Fruit fly (Drosophila melanogaster) whole organism, embryonic: Measurements from ENCODE around the gene CG15891.

ENCODE experiments used
- Atf-2 ChIP-seq: fragments of 200-800 bp; sonication (Bioruptor generic); optimal IDR thresholded peaks from 2 replicates; lab custom pipeline; 2016; ENCODE audit warnings: missing biosample characterization, missing genetic modification characterization
- CG10543 ChIP-seq: fragments of 200-800 bp; sonication (Bioruptor generic); optimal IDR thresholded peaks from 3 replicates; lab custom pipeline; 2017; ENCODE audit warnings: missing biosample characterization, mild to moderate bottlenecking, missing genetic modification characterization, moderate library complexity
- CG12236 ChIP-seq: fragments of 200-800 bp; sonication (Bioruptor generic); optimal IDR thresholded peaks from 2 replicates; lab custom pipeline; 2016; ENCODE audit warnings: missing biosample characterization, missing genetic modification characterization
- CG12391 ChIP-seq: fragments of 200-800 bp; sonication (Bioruptor generic); optimal IDR thresholded peaks from 3 replicates; lab custom pipeline; 2018; ENCODE audit warnings: missing biosample characterization, mild to moderate bottlenecking, missing genetic modification characterization, moderate library complexity
- CG15011 ChIP-seq: fragments of 200-800 bp; sonication (Bioruptor generic); optimal IDR thresholded peaks from 3 replicates; lab custom pipeline; 2018; ENCODE audit warnings: missing biosample characterization, mild to moderate bottlenecking, missing genetic modification characterization
- CG1529 ChIP-seq: fragments of 200-800 bp; sonication (Bioruptor generic); optimal IDR thresholded peaks from 3 replicates; lab custom pipeline; 2018; ENCODE audit warnings: missing biosample characterization, missing genetic modification characterization
- CG16815 ChIP-seq: fragments of 200-800 bp; sonication (Bioruptor generic); optimal IDR thresholded peaks from 3 replicates; lab custom pipeline; 2017; ENCODE audit warnings: missing biosample characterization, mild to moderate bottlenecking, missing genetic modification characterization
- CG17328 ChIP-seq: fragments of 200-800 bp; sonication (Bioruptor generic); IDR thresholded peaks from 2 replicates; pipeline ENCODE4 v1.3.6; 2022; ENCODE audit warnings: missing biosample characterization, missing genetic modification characterization
- CG18764 ChIP-seq: fragments of 200-800 bp; sonication (Bioruptor generic); optimal IDR thresholded peaks from 3 replicates; lab custom pipeline; 2016; ENCODE audit warnings: missing biosample characterization, missing genetic modification characterization
- CG31388 ChIP-seq: fragments of 200-800 bp; sonication (Bioruptor generic); optimal IDR thresholded peaks from 2 replicates; lab custom pipeline; 2016; ENCODE audit warnings: missing biosample characterization, missing genetic modification characterization
- CG3407 ChIP-seq: fragments of 200-800 bp; sonication (Bioruptor generic); optimal IDR thresholded peaks from 2 replicates; lab custom pipeline; 2018; ENCODE audit warnings: missing biosample characterization, mild to moderate bottlenecking, missing genetic modification characterization
- CG3995 ChIP-seq: fragments of 200-800 bp; sonication (Bioruptor generic); optimal IDR thresholded peaks from 3 replicates; lab custom pipeline; 2016; ENCODE audit warnings: missing biosample characterization, missing genetic modification characterization
- CG4282 ChIP-seq: fragments of 200-800 bp; sonication (Bioruptor generic); optimal IDR thresholded peaks from 2 replicates; lab custom pipeline; 2016; ENCODE audit warnings: missing biosample characterization, missing genetic modification characterization
- CG6254 ChIP-seq: fragments of 200-800 bp; sonication (Bioruptor generic); optimal IDR thresholded peaks from 3 replicates; lab custom pipeline; 2017; ENCODE audit warnings: mild to moderate bottlenecking, missing biosample characterization, missing genetic modification reagents, missing genetic modification characterization
- CG7556 ChIP-seq: fragments of 200-800 bp; sonication (Bioruptor generic); optimal IDR thresholded peaks from 2 replicates; lab custom pipeline; 2017; ENCODE audit warnings: missing biosample characterization, mild to moderate bottlenecking, missing genetic modification characterization
- CG7963 ChIP-seq: fragments of 200-800 bp; sonication (Bioruptor generic); IDR thresholded peaks from 3 replicates; pipeline ENCODE4 v1.3.6; 2022; ENCODE audit warnings: missing biosample characterization, missing genetic modification characterization; ENCODE audit not compliant: partially characterized antibody
- CG8765 ChIP-seq: fragments of 200-800 bp; sonication (Bioruptor generic); IDR thresholded peaks from 2 replicates; pipeline ENCODE4 v1.3.6; 2022; ENCODE audit warnings: missing biosample characterization, missing genetic modification characterization
- CG9609 ChIP-seq: fragments of 200-800 bp; sonication (Bioruptor generic); optimal IDR thresholded peaks from 3 replicates; lab custom pipeline; 2016; ENCODE audit warnings: missing biosample characterization, missing genetic modification characterization
- CG9797 ChIP-seq: fragments of 200-800 bp; sonication (Bioruptor generic); optimal IDR thresholded peaks from 3 replicates; lab custom pipeline; 2018; ENCODE audit warnings: missing biosample characterization, mild to moderate bottlenecking, missing genetic modification characterization
- CG9932 ChIP-seq: fragments of 200-800 bp; sonication (Bioruptor generic); IDR thresholded peaks from 2 replicates; pipeline ENCODE4 v1.3.6; 2022; ENCODE audit warnings: missing biosample characterization, missing genetic modification characterization
- Dek ChIP-seq: fragments of 200-800 bp; sonication (Bioruptor generic); optimal IDR thresholded peaks from 3 replicates; lab custom pipeline; 2019; ENCODE audit warnings: missing biosample characterization, mild to moderate bottlenecking, missing genetic modification characterization, moderate library complexity
- E2f2 ChIP-seq: fragments of 200-800 bp; sonication (Bioruptor generic); IDR thresholded peaks from 2 replicates; pipeline ENCODE4 v1.3.6; 2022; ENCODE audit warnings: missing biosample characterization, missing genetic modification characterization
- Meics ChIP-seq: fragments of 200-800 bp; sonication (Bioruptor generic); optimal IDR thresholded peaks from 2 replicates; lab custom pipeline; 2017; ENCODE audit warnings: missing biosample characterization, mild to moderate bottlenecking, missing genetic modification characterization
- Neu2 ChIP-seq: fragments of 200-800 bp; sonication (Bioruptor generic); optimal IDR thresholded peaks from 3 replicates; lab custom pipeline; 2016; ENCODE audit warnings: missing biosample characterization, missing genetic modification characterization, borderline replicate concordance
- Vsx1 ChIP-seq: fragments of 200-800 bp; sonication (Bioruptor generic); optimal IDR thresholded peaks from 2 replicates; lab custom pipeline; 2017; ENCODE audit warnings: missing biosample characterization, mild to moderate bottlenecking, missing genetic modification characterization, missing genetic modification reagents
- YL-1 ChIP-seq: fragments of 200-800 bp; sonication (Bioruptor generic); optimal IDR thresholded peaks from 3 replicates; lab custom pipeline; 2017; ENCODE audit warnings: missing biosample characterization, mild to moderate bottlenecking, missing genetic modification characterization
- amos ChIP-seq: fragments of 200-800 bp; sonication (Bioruptor generic); IDR thresholded peaks from 2 replicates; pipeline ENCODE4 v1.3.6; 2022; ENCODE audit warnings: missing biosample characterization, missing genetic modification characterization; ENCODE audit not compliant: partially characterized antibody
- ap ChIP-seq: fragments of 200-800 bp; sonication (Bioruptor generic); IDR thresholded peaks from 2 replicates; pipeline ENCODE4 v1.3.6; 2022; ENCODE audit warnings: missing biosample characterization, missing genetic modification characterization
- bbx ChIP-seq: fragments of 200-800 bp; sonication (Bioruptor generic); IDR thresholded peaks from 2 replicates; pipeline ENCODE4 v1.3.6; 2022; ENCODE audit warnings: missing biosample characterization, missing genetic modification characterization; ENCODE audit not compliant: partially characterized antibody
- bcd ChIP-seq: fragments of 200-800 bp; sonication (Bioruptor generic); optimal IDR thresholded peaks from 2 replicates; lab custom pipeline; 2017; ENCODE audit warnings: missing biosample characterization, mild to moderate bottlenecking, missing genetic modification characterization
- chn ChIP-seq: fragments of 200-800 bp; sonication (Bioruptor generic); optimal IDR thresholded peaks from 2 replicates; lab custom pipeline; 2016; ENCODE audit warnings: missing biosample characterization, missing genetic modification characterization
- dmrt99B ChIP-seq: fragments of 200-800 bp; sonication (Bioruptor generic); optimal IDR thresholded peaks from 2 replicates; lab custom pipeline; 2018; ENCODE audit warnings: missing biosample characterization, mild to moderate bottlenecking, missing genetic modification characterization, moderate library complexity
- gcm ChIP-seq: fragments of 200-800 bp; sonication (Bioruptor generic); optimal IDR thresholded peaks from 2 replicates; lab custom pipeline; 2019; ENCODE audit warnings: missing biosample characterization, mild to moderate bottlenecking, missing genetic modification characterization, moderate library complexity
- hth ChIP-seq: fragments of >200 bp; optimal IDR thresholded peaks from 2 replicates; lab custom pipeline; 2017; ENCODE audit warnings: inconsistent platforms
- insv ChIP-seq, 2 experiments: fragments of 200-800 bp; sonication (Bioruptor generic); optimal IDR thresholded peaks; 3 replicates each; lab custom pipeline; 2016 to 2018; ENCODE audit warnings: missing biosample characterization in 2 of 2, missing genetic modification characterization in 2 of 2
- inv ChIP-seq: fragments of 200-800 bp; sonication (Bioruptor generic); IDR thresholded peaks from 2 replicates; pipeline ENCODE4 v1.3.6; 2022; ENCODE audit warnings: missing biosample characterization, missing genetic modification characterization; ENCODE audit not compliant: partially characterized antibody
- kni ChIP-seq: fragments of 200-800 bp; sonication (Bioruptor generic); optimal IDR thresholded peaks from 3 replicates; lab custom pipeline; 2017; ENCODE audit warnings: mild to moderate bottlenecking, missing biosample characterization, missing genetic modification reagents, missing genetic modification characterization
- lola ChIP-seq, 3 experiments: fragments of >200 bp in 2 of 3; fragments of 200-800 bp in 1 of 3; sonication (Bioruptor generic) in 1 of 3; optimal IDR thresholded peaks; 2 replicates each; lab custom pipeline; 2017 to 2019; ENCODE audit warnings: missing biosample characterization in 3 of 3, missing genetic modification characterization in 3 of 3, mild to moderate bottlenecking in 1 of 3, moderate library complexity in 1 of 3
- mam ChIP-seq: fragments of 200-800 bp; sonication (Bioruptor generic); optimal IDR thresholded peaks from 3 replicates; lab custom pipeline; 2016; ENCODE audit warnings: missing biosample characterization, missing genetic modification characterization
- nau ChIP-seq: fragments of 200-800 bp; sonication (Bioruptor generic); optimal IDR thresholded peaks from 3 replicates; lab custom pipeline; 2017; ENCODE audit warnings: missing biosample characterization, mild to moderate bottlenecking, missing genetic modification characterization, missing genetic modification reagents
- nerfin-2 ChIP-seq: fragments of 200-800 bp; sonication (Bioruptor generic); IDR thresholded peaks from 2 replicates; pipeline ENCODE4 v1.3.6; 2022; ENCODE audit warnings: missing biosample characterization, missing genetic modification characterization; ENCODE audit not compliant: partially characterized antibody
- pan ChIP-seq, 4 experiments: fragments of >200 bp in 3 of 4; fragments of 200-800 bp in 1 of 4; sonication (Bioruptor generic) in 1 of 4; optimal IDR thresholded peaks in 3 of 4; IDR thresholded peaks in 1 of 4; 2 replicates each; pipeline versions ENCODE4 v1.3.6 to Lab custom; 2017 to 2022; ENCODE audit warnings: missing biosample characterization in 2 of 4, missing genetic modification characterization in 2 of 4, mixed read lengths in 1 of 4
- ranshi ChIP-seq: fragments of 200-800 bp; sonication (Bioruptor generic); IDR thresholded peaks from 2 replicates; pipeline ENCODE4 v1.3.6; 2022; ENCODE audit warnings: missing biosample characterization, missing genetic modification characterization
- sens-2 ChIP-seq: fragments of 200-800 bp; sonication (Bioruptor generic); IDR thresholded peaks from 2 replicates; pipeline ENCODE4 v1.3.6; 2022; ENCODE audit warnings: missing biosample characterization, missing genetic modification characterization
- sob ChIP-seq: fragments of 200-800 bp; sonication (Bioruptor generic); IDR thresholded peaks from 2 replicates; pipeline ENCODE4 v1.3.6; 2022; ENCODE audit warnings: missing biosample characterization, missing genetic modification characterization
- sqz ChIP-seq: fragments of 200-800 bp; sonication (Bioruptor generic); optimal IDR thresholded peaks from 3 replicates; lab custom pipeline; 2018; ENCODE audit warnings: missing biosample characterization, mild to moderate bottlenecking, missing genetic modification characterization
- tll ChIP-seq, 2 experiments: fragments of 200-800 bp in 1 of 2; fragments of >200 bp in 1 of 2; sonication (Bioruptor generic) in 1 of 2; optimal IDR thresholded peaks; 2 replicates each; lab custom pipeline; 2017 to 2019; ENCODE audit warnings: missing biosample characterization in 2 of 2, missing genetic modification characterization in 2 of 2, mild to moderate bottlenecking in 1 of 2, moderate library complexity in 1 of 2
- twi ChIP-seq: fragments of 200-800 bp; optimal IDR thresholded peaks from 2 replicates; lab custom pipeline; 2019; ENCODE audit warnings: missing biosample characterization, mild to moderate bottlenecking, missing genetic modification characterization, moderate library complexity
- zfh1 ChIP-seq: fragments of 200-800 bp; sonication (Bioruptor generic); IDR thresholded peaks from 3 replicates; pipeline ENCODE4 v1.3.6; 2022; ENCODE audit warnings: missing biosample characterization, missing genetic modification characterization

Gene CG15891

dm6 chrX:6265456-6265877 is 29.7 kb downstream of the CG15891 start (continued):
- TF ChIP-seq hth, result no peak
- TF ChIP-seq CG9609 (GFP tag; lab: Kevin White, UChicago), result peak; percentile 95
- peak; percentile 71 for TF ChIP-seq kni (GFP tag; lab: Kevin White, UChicago)
- TF ChIP-seq CG17328 (GFP tag; lab: Robert Waterston, UW), result peak; percentile 94
- no peak for TF ChIP-seq bbx (GFP tag; lab: Robert Waterston, UW)
- peak; percentile 89 for TF ChIP-seq CG6254 (GFP tag; lab: Kevin White, UChicago)
- TF ChIP-seq nau (GFP tag; lab: Kevin White, UChicago), result peak; percentile 97
- peak; percentile 96 for TF ChIP-seq CG12391 (tag; lab: Kevin White, UChicago)
- peak; percentile 96 for TF ChIP-seq bcd (GFP tag; lab: Kevin White, UChicago)
- peak; percentile 94 for TF ChIP-seq CG4282 (GFP tag; lab: Kevin White, UChicago)
- TF ChIP-seq amos (GFP tag; lab: Robert Waterston, UW), result no peak
- peak; percentile 81 for TF ChIP-seq CG9932
- no peak for TF ChIP-seq pan (optimal IDR thresholded peaks at IDR 0.05; lab: Kevin White, UChicago)
- TF ChIP-seq pan (GFP tag; optimal IDR thresholded peaks at IDR 0.05 in 1 of 2, IDR thresholded peaks at IDR 0.05 in 1 of 2), result peak in 1 of 2 experiments; percentile 95
- TF ChIP-seq Dek, result peak; percentile 90
- TF ChIP-seq twi (tag; lab: Kevin White, UChicago), result peak; percentile 88
- TF ChIP-seq CG7556 (GFP tag; lab: Kevin White, UChicago), result peak; percentile 97
- peak in 1 of 2 experiments; percentile 71 for TF ChIP-seq tll (GFP tag; optimal IDR thresholded peaks at IDR 0.05; lab: Kevin White, UChicago)
- peak; percentile 94 for TF ChIP-seq sqz (GFP tag; lab: Kevin White, UChicago)
- TF ChIP-seq ranshi (GFP tag; lab: Robert Waterston, UW), result peak; percentile 92
- peak; percentile 91 for TF ChIP-seq ap (GFP tag; lab: Robert Waterston, UW)
- TF ChIP-seq Atf-2, result peak; percentile 96
- peak; percentile 93 for TF ChIP-seq CG3407 (GFP tag; lab: Kevin White, UChicago)
- peak; percentile 17 to 67 for TF ChIP-seq insv (GFP tag; optimal IDR thresholded peaks at IDR 0.05; lab: Kevin White, UChicago)
- peak; percentile 91 for TF ChIP-seq CG18764 (GFP tag; lab: Kevin White, UChicago)
- TF ChIP-seq Vsx1, result peak; percentile 97
- peak; percentile 81 for TF ChIP-seq Neu2 (GFP tag; lab: Kevin White, UChicago)
- peak; percentile 90 for TF ChIP-seq sens-2
- TF ChIP-seq dmrt99B (tag; lab: Kevin White, UChicago), result peak; percentile 99
- peak; percentile 90 for TF ChIP-seq CG31388 (GFP tag; lab: Kevin White, UChicago)
- TF ChIP-seq E2f2, result peak; percentile 84
- peak; percentile 95 for TF ChIP-seq Meics (GFP tag; lab: Kevin White, UChicago)
- 0 out of 2 replicates have a peak, but pooled peaks have one; percentile 34 for TF ChIP-seq inv (GFP tag; lab: Robert Waterston, UW)
- peak; percentile 94 for TF ChIP-seq CG16815
- peak in 1 of 3 experiments; percentile 91 for TF ChIP-seq lola (GFP tag; optimal IDR thresholded peaks at IDR 0.05; lab: Kevin White, UChicago)
- peak; percentile 36; the same call in 1 of the 2 replicates for TF ChIP-seq nerfin-2 (GFP tag; lab: Robert Waterston, UW)
- peak; percentile 94 for TF ChIP-seq mam
- TF ChIP-seq CG9797 (GFP tag; lab: Kevin White, UChicago), result peak; percentile 35
- TF ChIP-seq CG7963 (GFP tag; lab: Robert Waterston, UW), result no peak
- peak; percentile 96 for TF ChIP-seq CG12236 (GFP tag; lab: Kevin White, UChicago)
- peak; percentile 97 for TF ChIP-seq chn
- TF ChIP-seq CG3995 (GFP tag; lab: Kevin White, UChicago), result peak; percentile 54
- TF ChIP-seq CG1529 (GFP tag; lab: Kevin White, UChicago), result peak; percentile 97
- TF ChIP-seq sob, result peak; percentile 88
- TF ChIP-seq CG15011 (GFP tag; lab: Kevin White, UChicago), result peak; percentile 90
- TF ChIP-seq YL-1 (GFP tag; lab: Kevin White, UChicago), result peak; percentile 61
- TF ChIP-seq gcm, result peak; percentile 95
- TF ChIP-seq CG8765, result peak; percentile 75
- peak; percentile 94 for TF ChIP-seq zfh1
- peak; percentile 91 for TF ChIP-seq CG10543 (GFP tag; lab: Kevin White, UChicago)
